Worm (Caenorhabditis elegans) whole organism, early embryonic: ENCODE measurements around the gene acs-1.

Source experiments
- B0310.2 ChIP-seq: sonication (generic microtip); optimal IDR thresholded peaks from 2 replicates; lab custom pipeline; 2016; ENCODE audit warnings: mild to moderate bottlenecking, missing genetic modification characterization, missing compliant biosample characterization
- F13C5.2 ChIP-seq: sonication (generic microtip); optimal IDR thresholded peaks from 2 replicates; lab custom pipeline; 2017; ENCODE audit warnings: mild to moderate bottlenecking, missing genetic modification characterization, inconsistent platforms, missing compliant biosample characterization
- aly-1 ChIP-seq: sonication (generic microtip); optimal IDR thresholded peaks from 2 replicates; lab custom pipeline; 2016; ENCODE audit warnings: missing genetic modification characterization, missing compliant biosample characterization
- ama-1 ChIP-seq: fragments of 150-350 bp; optimal IDR thresholded peaks from 2 replicates; lab custom pipeline; 2014
- ceh-13 ChIP-seq: fragments of 200-800 bp; sonication (Bioruptor generic); optimal IDR thresholded peaks from 2 replicates; lab custom pipeline; 2018; ENCODE audit warnings: mild to moderate bottlenecking, missing genetic modification characterization, missing compliant biosample characterization
- ceh-36 ChIP-seq: sonication (generic microtip); optimal IDR thresholded peaks from 2 replicates; lab custom pipeline; 2016; ENCODE audit warnings: missing genetic modification characterization, inconsistent platforms, missing compliant biosample characterization
- ets-7 ChIP-seq: sonication (generic microtip); optimal IDR thresholded peaks from 2 replicates; lab custom pipeline; 2016; ENCODE audit warnings: missing genotype, missing genetic modification characterization, missing compliant biosample characterization
- flt-1 ChIP-seq: fragments of 200-800 bp; sonication (Bioruptor generic); IDR thresholded peaks from 2 replicates; pipeline ENCODE4 v1.3.6; 2022; ENCODE audit warnings: missing genetic modification characterization, missing compliant biosample characterization
- hmbx-1 ChIP-seq: sonication (generic microtip); optimal IDR thresholded peaks from 2 replicates; lab custom pipeline; 2016; ENCODE audit warnings: mild to moderate bottlenecking, missing genetic modification characterization, missing compliant biosample characterization
- hmg-4 ChIP-seq: fragments of 200-800 bp; sonication (Bioruptor generic); optimal IDR thresholded peaks from 2 replicates; lab custom pipeline; 2018; ENCODE audit warnings: mild to moderate bottlenecking, missing genetic modification characterization, missing compliant biosample characterization
- hnd-1 ChIP-seq: sonication (generic microtip); optimal IDR thresholded peaks from 2 replicates; lab custom pipeline; 2016; ENCODE audit warnings: missing genetic modification characterization, missing compliant biosample characterization
- pes-1 ChIP-seq: fragments of 200-800 bp; sonication (Bioruptor generic); IDR thresholded peaks from 2 replicates; pipeline ENCODE4 v1.3.6; 2022; ENCODE audit warnings: missing genetic modification reagents, missing genetic modification characterization, missing compliant biosample characterization
- scrt-1 ChIP-seq: fragments of 200-800 bp; sonication (Bioruptor generic); IDR thresholded peaks from 2 replicates; pipeline ENCODE4 v1.3.6; 2022; ENCODE audit warnings: missing genetic modification characterization, missing compliant biosample characterization
- sea-1 ChIP-seq: fragments of 200-800 bp; sonication (Bioruptor generic); conservative IDR thresholded peaks from 2 replicates; pipeline ENCODE4 v1.3.6; 2022; ENCODE audit warnings: missing genetic modification characterization, missing compliant biosample characterization
- tbx-11 ChIP-seq: fragments of 200-800 bp; sonication (Bioruptor generic); IDR thresholded peaks from 2 replicates; pipeline ENCODE4 v1.3.6; 2022; ENCODE audit warnings: missing genetic modification characterization, missing compliant biosample characterization
- tbx-37 ChIP-seq: fragments of 200-800 bp; sonication (Bioruptor generic); conservative IDR thresholded peaks from 2 replicates; pipeline ENCODE4 v1.3.6; 2022; ENCODE audit warnings: missing genetic modification reagents, missing genetic modification characterization, missing compliant biosample characterization
- tra-4 ChIP-seq: sonication (generic microtip); optimal IDR thresholded peaks from 2 replicates; lab custom pipeline; 2017; ENCODE audit warnings: missing genetic modification characterization, missing compliant biosample characterization

The acs-1 gene

DNA sequence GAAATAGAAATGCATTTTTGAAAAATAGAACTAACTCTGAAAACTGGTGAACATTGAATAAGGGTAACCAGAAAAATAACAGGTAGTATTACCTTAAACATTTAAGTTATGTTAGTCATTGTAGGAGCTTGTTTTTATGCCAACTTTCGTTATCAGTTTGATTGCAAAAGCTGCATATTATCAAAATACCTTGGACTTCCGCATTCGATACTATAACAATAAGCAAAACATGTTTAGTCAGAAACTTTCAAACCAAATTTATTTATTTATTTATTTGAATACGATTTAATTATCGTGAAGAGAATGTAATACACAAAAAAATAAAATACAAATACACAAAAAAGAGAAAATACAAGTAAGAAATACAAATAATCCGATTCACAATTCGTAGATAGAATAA, 29.5 kb downstream of the acs-1 start, which contains the start of gene K04A8.19:
Gene K04A8.19, minus strand, starts transcription at position 101 of the 400 bp plus-strand sequence.
- TF ChIP-seq hmbx-1 (tag; lab: Kevin White, UChicago) (no peak), ceh-13 (no peak), pes-1 (GFP tag; lab: Robert Waterston, UW) (no peak), B0310.2 (tag; lab: Kevin White, UChicago) (no peak), tra-4 (tag; lab: Kevin White, UChicago) (no peak), flt-1 (GFP tag; lab: Robert Waterston, UW) (no peak)

DNA sequence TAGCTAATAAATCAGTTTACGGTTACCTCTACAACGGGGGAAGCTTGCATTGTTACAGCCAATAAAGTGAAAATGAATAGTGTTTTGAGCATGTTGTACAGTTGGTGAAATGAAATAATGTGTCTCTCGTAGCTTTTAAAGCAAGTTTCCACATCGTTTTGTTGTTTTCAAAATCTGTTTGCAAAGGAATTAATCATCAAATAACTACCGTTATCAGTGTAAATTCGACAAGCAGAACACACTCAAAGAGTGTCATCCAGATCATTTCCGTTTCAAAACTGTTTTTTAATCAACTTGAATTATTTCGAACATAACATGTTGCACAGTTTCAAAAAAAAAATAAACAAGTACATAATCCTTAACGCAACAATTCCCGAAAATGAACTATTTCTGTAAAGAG, 32.2 kb downstream of the acs-1 start, which contains the start of gene spp-27:
Gene spp-27, minus strand, starts transcription at position 101 of the 400 bp plus-strand sequence.
- TF ChIP-seq B0310.2 (tag; lab: Kevin White, UChicago) (no peak), hnd-1 (tag; lab: Kevin White, UChicago) (no peak), tra-4 (tag; lab: Kevin White, UChicago) (no peak), scrt-1 (GFP tag; lab: Robert Waterston, UW) (no peak), tbx-37 (GFP tag; lab: Robert Waterston, UW) (no peak), ceh-36 (tag; lab: Kevin White, UChicago) (no peak), aly-1 (tag; lab: Kevin White, UChicago) (no peak), ets-7 (tag; lab: Kevin White, UChicago) (no peak), tbx-11 (GFP tag; lab: Robert Waterston, UW) (no peak), sea-1 (GFP tag; lab: Robert Waterston, UW) (no peak), ama-1 (lab: Kevin White, UChicago) (no peak), pes-1 (GFP tag; lab: Robert Waterston, UW) (no peak)

DNA sequence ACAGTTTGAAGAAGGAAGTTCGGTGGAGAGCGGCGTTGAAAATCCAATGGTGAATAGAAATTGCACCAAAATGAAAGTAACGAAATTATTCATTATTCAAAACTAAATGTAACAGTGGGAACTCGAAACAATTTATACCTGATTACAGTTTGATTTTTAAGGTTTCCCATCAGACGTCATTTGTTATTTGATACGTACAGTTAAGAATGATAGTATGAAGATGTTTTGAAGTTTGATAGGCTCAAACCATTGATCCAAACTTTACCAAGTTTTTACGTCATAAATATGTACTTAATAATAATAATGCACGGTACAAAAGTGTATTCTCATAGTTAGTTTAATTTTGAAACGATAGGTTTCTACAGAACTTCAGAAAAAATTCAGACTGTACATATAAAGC, 33.3 kb downstream of the acs-1 start, which contains the start of gene spp-20:
Gene spp-20, minus strand, starts transcription at position 101 of the 400 bp plus-strand sequence.
- TF ChIP-seq aly-1 (tag; lab: Kevin White, UChicago) = no peak
- no peak for TF ChIP-seq ets-7 (tag; lab: Kevin White, UChicago)
- TF ChIP-seq sea-1 (GFP tag; lab: Robert Waterston, UW) = no peak
- TF ChIP-seq tbx-37 (GFP tag; lab: Robert Waterston, UW) = no peak
- TF ChIP-seq B0310.2 (tag; lab: Kevin White, UChicago) = no peak
- TF ChIP-seq flt-1 (GFP tag; lab: Robert Waterston, UW) = no peak
- TF ChIP-seq hnd-1 (tag; lab: Kevin White, UChicago) = no peak
- no peak for TF ChIP-seq pes-1 (GFP tag; lab: Robert Waterston, UW)
- no peak for TF ChIP-seq tra-4 (tag; lab: Kevin White, UChicago)
- no peak for TF ChIP-seq hmbx-1 (tag; lab: Kevin White, UChicago)

DNA sequence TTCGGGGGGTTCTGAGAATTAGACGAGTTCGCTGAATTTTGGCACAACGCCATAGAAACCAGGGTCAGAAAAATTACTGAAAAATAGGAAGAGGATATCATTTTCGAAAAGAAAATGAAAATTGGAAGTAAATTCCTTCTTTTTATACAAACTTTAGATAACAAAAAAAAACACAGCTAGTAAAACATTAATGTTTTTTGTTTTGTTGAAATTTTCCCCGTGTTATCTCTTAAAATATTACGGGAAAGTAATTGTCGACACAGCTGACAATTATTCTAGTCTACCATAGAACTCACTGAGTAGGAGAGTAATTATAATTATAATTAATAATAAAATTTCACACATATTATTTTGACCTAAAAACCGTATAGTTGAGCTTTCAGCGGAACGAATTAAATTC, 34.3 kb downstream of the acs-1 start, which contains the start of gene spp-26:
Gene spp-26, minus strand, starts transcription at position 101 of the 400 bp plus-strand sequence.
- no peak for TF ChIP-seq tbx-37 (GFP tag; lab: Robert Waterston, UW)
- TF ChIP-seq aly-1 (tag; lab: Kevin White, UChicago) = no peak
- TF ChIP-seq hnd-1 (tag; lab: Kevin White, UChicago) = no peak

- no peak for TF ChIP-seq ama-1 (lab: Kevin White, UChicago)
- 0 out of 2 replicates have a peak, but pooled peaks have one; percentile 52 for TF ChIP-seq tbx-11 (GFP tag; lab: Robert Waterston, UW)
Measured at ce11 chrV:6559585-6559984, 34.8 kb downstream of the acs-1 start.

ce11 chrV:6561592-6561991, 36.8 kb downstream of the acs-1 start, which contains the start of gene spp-19:
Gene spp-19, minus strand, starts transcription at chrV:6561692.
- TF ChIP-seq sea-1 (GFP tag; lab: Robert Waterston, UW) = no peak
- TF ChIP-seq hmg-4 = no peak
- TF ChIP-seq F13C5.2 (tag; lab: Kevin White, UChicago) = no peak
- no peak for TF ChIP-seq hnd-1 (tag; lab: Kevin White, UChicago)
- no peak for TF ChIP-seq ets-7 (tag; lab: Kevin White, UChicago)

ce11 chrV:6565851-6566386, 41.1 kb downstream of the acs-1 start, which contains the start of gene K04A8.1:
Gene K04A8.1, plus strand, starts transcription at chrV:6566336.
- TF ChIP-seq tra-4 (tag; lab: Kevin White, UChicago) = no peak
- no peak for TF ChIP-seq hmbx-1 (tag; lab: Kevin White, UChicago)
- no peak for TF ChIP-seq aly-1 (tag; lab: Kevin White, UChicago)
- no peak for TF ChIP-seq F13C5.2 (tag; lab: Kevin White, UChicago)
- no peak for TF ChIP-seq hnd-1 (tag; lab: Kevin White, UChicago)
- no peak for TF ChIP-seq sea-1 (GFP tag; lab: Robert Waterston, UW)
- TF ChIP-seq ets-7 (tag; lab: Kevin White, UChicago) = no peak
- TF ChIP-seq ceh-13 = no peak
- TF ChIP-seq ama-1 (lab: Kevin White, UChicago) = no peak
- no peak for TF ChIP-seq ceh-36 (tag; lab: Kevin White, UChicago)

DNA sequence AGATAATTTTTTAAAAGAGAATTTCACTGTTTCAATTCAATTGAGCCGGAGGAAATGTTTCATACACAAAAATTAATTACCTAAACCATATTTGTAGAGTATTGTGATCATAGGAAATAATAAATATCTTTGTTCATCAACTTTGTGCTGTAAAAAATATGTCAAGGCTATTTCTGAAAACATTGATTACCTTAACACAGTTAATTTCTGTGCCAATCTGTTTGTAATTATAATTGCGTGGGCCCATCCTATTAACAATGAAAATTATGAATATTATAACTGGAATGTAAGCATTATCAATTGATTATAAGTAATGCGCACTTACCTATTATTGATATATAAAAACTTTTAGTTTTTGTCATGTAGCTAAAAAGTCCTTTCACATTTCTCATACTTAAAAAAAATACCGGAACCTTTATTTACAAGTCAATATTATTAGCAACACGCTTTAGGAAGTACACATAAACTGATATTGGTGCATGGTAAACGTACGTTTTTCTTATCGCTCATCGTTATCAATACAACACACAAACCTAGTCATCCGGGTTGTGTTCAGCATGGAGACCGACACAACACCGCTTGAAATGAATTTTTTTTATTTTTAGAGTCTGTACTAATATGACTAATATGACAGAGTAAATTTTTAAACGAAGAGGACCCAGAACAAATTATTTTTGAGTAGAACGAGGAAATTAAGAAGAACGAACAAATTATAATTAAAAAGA, 50.8 kb downstream of the acs-1 start, which contains the start of gene fut-2:
Gene fut-2, minus strand, starts transcription at position 485 of the 725 bp plus-strand sequence.
- TF ChIP-seq F13C5.2 (tag; lab: Kevin White, UChicago) (no peak), ets-7 (tag; lab: Kevin White, UChicago) (no peak), hmbx-1 (tag; lab: Kevin White, UChicago) (no peak)
